Worm (Caenorhabditis elegans) whole organism, late embryonic: ENCODE measurements around the gene F28A10.8.

ENCODE experiments used
- C08G9.2 ChIP-seq: sonication (generic microtip); optimal IDR thresholded peaks from 2 replicates; lab custom pipeline; 2016; ENCODE audit warnings: mild to moderate bottlenecking, missing genetic modification characterization, moderate library complexity, missing compliant biosample characterization
- C38D4.7 ChIP-seq: fragments of 200-800 bp; sonication (Bioruptor generic); optimal IDR thresholded peaks from 2 replicates; lab custom pipeline; 2018; ENCODE audit warnings: mild to moderate bottlenecking, missing genetic modification characterization, moderate library complexity, missing compliant biosample characterization
- F13H6.1 ChIP-seq: sonication (generic microtip); optimal IDR thresholded peaks from 2 replicates; lab custom pipeline; 2016; ENCODE audit warnings: missing genetic modification characterization, missing compliant biosample characterization
- K09A11.1 ChIP-seq: sonication (generic microtip); optimal IDR thresholded peaks from 2 replicates; lab custom pipeline; 2017; ENCODE audit warnings: antibody characterized with exemption, mild to moderate bottlenecking, missing genetic modification characterization, missing compliant biosample characterization; ENCODE audit not compliant: insufficient read depth
- T23F11.4 ChIP-seq: fragments of 200-800 bp; sonication (Bioruptor generic); optimal IDR thresholded peaks from 2 replicates; lab custom pipeline; 2018; ENCODE audit warnings: mild to moderate bottlenecking, missing genetic modification characterization, missing compliant biosample characterization
- ama-1 ChIP-seq: fragments of 150-350 bp; optimal IDR thresholded peaks from 2 replicates; lab custom pipeline; 2014
- ceh-14 ChIP-seq: sonication (generic microtip); optimal IDR thresholded peaks from 2 replicates; lab custom pipeline; 2016; ENCODE audit warnings: missing genotype, missing genetic modification characterization, missing compliant biosample characterization
- ceh-19 ChIP-seq: fragments of 200-800 bp; sonication (Bioruptor generic); optimal IDR thresholded peaks from 2 replicates; lab custom pipeline; 2018; ENCODE audit warnings: mild to moderate bottlenecking, missing genetic modification characterization, missing compliant biosample characterization
- ceh-31 ChIP-seq: sonication (generic microtip); optimal IDR thresholded peaks from 2 replicates; lab custom pipeline; 2016; ENCODE audit warnings: missing genetic modification characterization, missing compliant biosample characterization
- ceh-34 ChIP-seq: sonication (generic microtip); optimal IDR thresholded peaks from 2 replicates; lab custom pipeline; 2016; ENCODE audit warnings: mild to moderate bottlenecking, missing genetic modification characterization, missing compliant biosample characterization
- ceh-9 ChIP-seq: sonication (generic microtip); optimal IDR thresholded peaks from 2 replicates; lab custom pipeline; 2016; ENCODE audit warnings: mild to moderate bottlenecking, missing genetic modification characterization, inconsistent platforms, missing compliant biosample characterization
- che-1 ChIP-seq: sonication (generic microtip); optimal IDR thresholded peaks from 2 replicates; lab custom pipeline; 2016; ENCODE audit warnings: mild to moderate bottlenecking, missing genetic modification characterization, missing compliant biosample characterization
- dve-1 ChIP-seq: sonication (generic microtip); optimal IDR thresholded peaks from 2 replicates; lab custom pipeline; 2017; ENCODE audit warnings: antibody characterized with exemption, mild to moderate bottlenecking, missing genetic modification characterization, missing compliant biosample characterization
- elt-2 ChIP-seq: sonication (generic microtip); optimal IDR thresholded peaks from 2 replicates; lab custom pipeline; 2016; ENCODE audit warnings: missing genetic modification reagents, missing genetic modification characterization, missing compliant biosample characterization
- elt-4 ChIP-seq: sonication (generic microtip); optimal IDR thresholded peaks from 2 replicates; lab custom pipeline; 2016; ENCODE audit warnings: missing genetic modification characterization, missing compliant biosample characterization
- ets-4 ChIP-seq: sonication (generic microtip); optimal IDR thresholded peaks from 2 replicates; lab custom pipeline; 2016; ENCODE audit warnings: missing genetic modification characterization, missing compliant biosample characterization
- fax-1 ChIP-seq: sonication (generic microtip); optimal IDR thresholded peaks from 2 replicates; lab custom pipeline; 2016; ENCODE audit warnings: missing genotype, missing genetic modification characterization, missing compliant biosample characterization
- hlh-13 ChIP-seq: fragments of 200-800 bp; sonication (Bioruptor generic); optimal IDR thresholded peaks from 2 replicates; lab custom pipeline; 2018; ENCODE audit warnings: mild to moderate bottlenecking, missing genetic modification characterization, missing compliant biosample characterization
- hlh-30 ChIP-seq: sonication (generic microtip); optimal IDR thresholded peaks from 2 replicates; lab custom pipeline; 2017; ENCODE audit warnings: antibody characterized with exemption, missing genetic modification characterization, missing compliant biosample characterization; ENCODE audit not compliant: insufficient read depth
- hlh-6 ChIP-seq: sonication (generic microtip); optimal IDR thresholded peaks from 2 replicates; lab custom pipeline; 2016; ENCODE audit warnings: missing genotype, missing genetic modification characterization, missing compliant biosample characterization
- hlh-8 ChIP-seq: sonication (generic microtip); optimal IDR thresholded peaks from 2 replicates; lab custom pipeline; 2016; ENCODE audit warnings: missing genotype, missing genetic modification characterization, missing compliant biosample characterization
- lim-6 ChIP-seq: sonication (generic microtip); optimal IDR thresholded peaks from 2 replicates; lab custom pipeline; 2016; ENCODE audit warnings: missing genetic modification characterization, missing compliant biosample characterization
- madf-2 ChIP-seq: sonication (generic microtip); optimal IDR thresholded peaks from 2 replicates; lab custom pipeline; 2017; ENCODE audit warnings: missing genetic modification characterization, missing compliant biosample characterization
- mec-3 ChIP-seq: sonication (generic microtip); optimal IDR thresholded peaks from 2 replicates; lab custom pipeline; 2016; ENCODE audit warnings: borderline replicate concordance, missing genetic modification characterization, missing compliant biosample characterization
- nfya-1 ChIP-seq: sonication (generic microtip); optimal IDR thresholded peaks from 2 replicates; lab custom pipeline; 2017; ENCODE audit warnings: missing genetic modification characterization, mild to moderate bottlenecking, missing compliant biosample characterization, antibody characterized with exemption, moderate library complexity
- npax-4 ChIP-seq: sonication (generic microtip); optimal IDR thresholded peaks from 2 replicates; lab custom pipeline; 2016; ENCODE audit warnings: missing genetic modification characterization, missing compliant biosample characterization
- pat-9 ChIP-seq: fragments of 200-800 bp; sonication (Bioruptor generic); optimal IDR thresholded peaks from 2 replicates; lab custom pipeline; 2018; ENCODE audit warnings: mild to moderate bottlenecking, missing genetic modification characterization, moderate library complexity, missing compliant biosample characterization
- pha-4 ChIP-seq: fragments of 150-350 bp; optimal IDR thresholded peaks from 2 replicates; lab custom pipeline; 2018; ENCODE audit warnings: missing biosample characterization, missing genetic modification reagents, missing genetic modification characterization
- pqm-1 ChIP-seq: sonication (generic microtip); optimal IDR thresholded peaks from 2 replicates; lab custom pipeline; 2016; ENCODE audit warnings: missing genetic modification characterization, missing compliant biosample characterization
- pros-1 ChIP-seq: fragments of 150-350 bp; optimal IDR thresholded peaks from 2 replicates; lab custom pipeline; 2014; ENCODE audit warnings: missing biosample characterization, missing genetic modification reagents, missing genetic modification characterization
- ref-2 ChIP-seq: sonication (generic microtip); optimal IDR thresholded peaks from 2 replicates; lab custom pipeline; 2016; ENCODE audit warnings: missing genetic modification characterization, missing compliant biosample characterization
- rnt-1 ChIP-seq: sonication (generic microtip); optimal IDR thresholded peaks from 2 replicates; lab custom pipeline; 2016; ENCODE audit warnings: missing genetic modification characterization, missing compliant biosample characterization
- sox-2 ChIP-seq: fragments of 200-800 bp; sonication (Bioruptor generic); IDR thresholded peaks from 2 replicates; pipeline ENCODE4 v1.3.6; 2022; ENCODE audit warnings: missing genetic modification reagents, missing genetic modification characterization, missing compliant biosample characterization
- zip-5 ChIP-seq: sonication (generic microtip); optimal IDR thresholded peaks from 2 replicates; lab custom pipeline; 2016; ENCODE audit warnings: missing genetic modification characterization, missing compliant biosample characterization
- ztf-16 ChIP-seq: sonication (generic microtip); optimal IDR thresholded peaks from 2 replicates; lab custom pipeline; 2017; ENCODE audit warnings: missing genetic modification characterization, missing compliant biosample characterization

F28A10.8 gene

DNA sequence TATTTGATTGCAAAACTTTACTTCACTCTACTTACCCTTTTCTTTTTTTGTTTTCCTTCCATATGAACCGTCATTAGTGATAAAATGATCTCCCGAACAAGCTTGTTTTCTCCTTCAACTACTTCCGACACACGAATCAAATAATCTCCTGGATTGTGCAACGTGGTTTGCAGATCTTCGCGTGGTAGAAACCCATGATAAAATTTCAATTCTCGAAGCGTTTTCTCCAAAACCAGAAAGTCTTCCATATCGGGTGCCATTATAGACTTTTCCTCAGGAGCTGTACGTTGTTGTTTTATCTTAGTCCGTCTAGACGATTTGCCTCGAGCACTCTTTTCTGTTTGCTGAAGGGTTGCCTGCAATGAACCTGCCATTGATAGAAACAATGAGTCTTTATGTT is 40.9 kb downstream of the F28A10.8 start:
- TF ChIP-seq sox-2 (GFP tag; lab: Robert Waterston, UW) (no peak), lim-6 (tag; lab: Kevin White, UChicago) (no peak), hlh-13 (no peak), ceh-19 (GFP tag; lab: Kevin White, UChicago) (no peak), pqm-1 (no peak), C08G9.2 (tag; lab: Kevin White, UChicago) (no peak), che-1 (tag; lab: Kevin White, UChicago) (no peak), madf-2 (tag; lab: Kevin White, UChicago) (no peak), ceh-14 (no peak), ets-4 (tag; lab: Kevin White, UChicago) (no peak), hlh-8 (no peak), zip-5 (no peak), elt-2 (tag; lab: Kevin White, UChicago) (no peak), nfya-1 (tag; lab: Kevin White, UChicago) (no peak)

DNA sequence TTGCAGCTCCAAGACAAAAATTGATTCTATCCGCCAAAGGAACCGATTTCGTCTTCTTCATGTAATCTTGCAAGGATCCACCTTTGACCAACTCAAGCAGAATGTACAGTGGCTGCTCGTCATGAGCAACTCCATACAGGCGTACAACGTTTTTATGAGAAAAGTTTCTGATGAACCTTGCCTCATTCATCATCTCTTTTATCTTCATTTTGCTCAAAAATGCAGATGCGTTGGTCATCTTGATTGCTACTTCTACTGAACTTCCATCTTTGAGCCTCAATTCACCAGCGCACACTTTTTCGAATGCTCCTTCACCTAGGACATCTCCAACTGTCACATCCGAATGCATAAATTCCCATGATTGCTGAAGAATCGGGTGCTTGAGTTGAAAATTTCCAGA is 41.4 kb downstream of the F28A10.8 start:
- TF ChIP-seq hlh-6 = no peak
- no peak for TF ChIP-seq pros-1 (tag; lab: Kevin White, UChicago)
- TF ChIP-seq zip-5 = no peak
- no peak for TF ChIP-seq pat-9 (tag; lab: Kevin White, UChicago)
- no peak for TF ChIP-seq hlh-13
- TF ChIP-seq mec-3 (tag; lab: Kevin White, UChicago) = no peak
- no peak for TF ChIP-seq rnt-1 (tag; lab: Kevin White, UChicago)
- TF ChIP-seq F13H6.1 = no peak
- no peak for TF ChIP-seq ceh-9 (tag; lab: Kevin White, UChicago)
- no peak for TF ChIP-seq ceh-34 (tag; lab: Kevin White, UChicago)
- no peak for TF ChIP-seq fax-1
- no peak for TF ChIP-seq pqm-1
- no peak for TF ChIP-seq npax-4 (tag; lab: Kevin White, UChicago)
- no peak for TF ChIP-seq ama-1 (lab: Kevin White, UChicago)
- TF ChIP-seq ceh-31 (tag; lab: Kevin White, UChicago) = no peak

DNA sequence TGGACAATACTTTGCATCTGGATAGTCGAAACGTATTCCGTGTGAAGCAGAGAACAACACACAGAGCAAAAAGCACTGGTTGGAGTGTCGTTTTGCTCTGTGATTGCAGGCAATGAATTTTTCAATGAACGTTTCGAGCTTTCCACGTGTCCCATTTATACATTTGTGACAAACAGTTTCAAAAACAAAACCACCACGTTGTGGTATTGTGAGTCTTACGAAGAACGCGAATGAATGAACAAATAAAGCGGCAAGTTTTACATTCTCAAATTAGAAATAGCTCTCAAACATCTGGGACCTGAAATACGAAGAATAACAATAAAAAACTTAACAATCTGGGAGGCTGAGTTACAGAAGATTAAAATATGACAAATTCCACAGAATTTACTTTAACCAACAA is 46.5 kb downstream of the F28A10.8 start, which contains the start of gene F46F5.1:
F46F5.1 (minus strand) TSS at position 101 of the 400 bp plus-strand sequence.
- no peak for TF ChIP-seq pqm-1
- TF ChIP-seq K09A11.1 (tag; lab: Kevin White, UChicago) = no peak
- no peak for TF ChIP-seq hlh-8
- no peak for TF ChIP-seq madf-2 (tag; lab: Kevin White, UChicago)
- no peak for TF ChIP-seq elt-4 (tag; lab: Kevin White, UChicago)
- TF ChIP-seq pha-4 = no peak

DNA sequence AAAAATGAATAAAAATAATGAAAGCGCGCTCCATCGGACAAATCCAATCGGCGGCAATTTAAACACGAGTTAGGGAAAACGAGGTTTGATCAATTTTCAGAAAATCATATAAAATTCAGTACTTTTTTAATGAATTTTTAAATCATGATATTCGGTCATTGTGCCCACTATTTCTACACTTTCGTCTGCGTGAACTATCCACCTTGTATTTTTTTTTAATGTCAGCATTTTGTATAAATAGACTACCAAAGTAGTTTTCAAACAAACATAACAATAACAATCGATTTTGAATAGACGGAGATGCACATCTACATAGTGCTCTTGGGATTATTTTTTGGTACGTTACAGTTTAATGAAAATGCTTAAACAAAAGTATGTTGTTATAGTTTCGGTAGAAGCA is 50.2 kb downstream of the F28A10.8 start, which contains the start of gene F46F5.15:
F46F5.15 (plus strand) TSS at position 301 of the 400 bp plus-strand sequence.
- TF ChIP-seq ref-2 (no peak), pat-9 (tag; lab: Kevin White, UChicago) (no peak), C38D4.7 (GFP tag; lab: Kevin White, UChicago) (no peak), mec-3 (tag; lab: Kevin White, UChicago) (no peak), zip-5 (no peak), ztf-16 (tag; lab: Kevin White, UChicago) (no peak), hlh-30 (tag; lab: Kevin White, UChicago) (no peak), sox-2 (GFP tag; lab: Robert Waterston, UW) (no peak), dve-1 (tag; lab: Kevin White, UChicago) (no peak), T23F11.4 (no peak)
